Fruit fly (Drosophila melanogaster) whole organism, embryonic: ENCODE data around the gene Oatp26F.

ENCODE experiments used
- CG10565 ChIP-seq: fragments of 200-800 bp; sonication (Bioruptor generic); optimal IDR thresholded peaks from 3 replicates; lab custom pipeline; 2016; ENCODE audit warnings: missing biosample characterization, mild to moderate bottlenecking, missing genetic modification characterization
- CG13424 ChIP-seq: fragments of 200-800 bp; sonication (Bioruptor generic); optimal IDR thresholded peaks from 2 replicates; lab custom pipeline; 2019; ENCODE audit warnings: missing biosample characterization, mild to moderate bottlenecking, missing genetic modification characterization, moderate library complexity
- CG15696 ChIP-seq: fragments of 200-800 bp; sonication (Bioruptor generic); optimal IDR thresholded peaks from 2 replicates; lab custom pipeline; 2019; ENCODE audit warnings: missing biosample characterization, mild to moderate bottlenecking, missing genetic modification characterization, moderate library complexity
- CG16813 ChIP-seq: fragments of 200-800 bp; sonication (Bioruptor generic); IDR thresholded peaks from 3 replicates; pipeline ENCODE4 v1.3.6; 2022; ENCODE audit warnings: missing biosample characterization, missing genetic modification characterization; ENCODE audit not compliant: partially characterized antibody
- CG17612 ChIP-seq: fragments of 200-800 bp; sonication (Bioruptor generic); IDR thresholded peaks from 2 replicates; pipeline ENCODE4 v1.3.6; 2022; ENCODE audit warnings: missing biosample characterization, missing genetic modification characterization
- CG30020 ChIP-seq: fragments of 200-800 bp; optimal IDR thresholded peaks from 2 replicates; lab custom pipeline; 2019; ENCODE audit warnings: missing biosample characterization, mild to moderate bottlenecking, missing genetic modification characterization, moderate library complexity
- CG6791 ChIP-seq: fragments of 200-800 bp; sonication (Bioruptor generic); IDR thresholded peaks from 3 replicates; pipeline ENCODE4 v1.3.6; 2022; ENCODE audit warnings: missing biosample characterization, missing genetic modification characterization; ENCODE audit not compliant: partially characterized antibody
- Gug ChIP-seq: fragments of 200-800 bp; sonication (Bioruptor generic); IDR thresholded peaks from 4 replicates; pipeline ENCODE4 v1.3.6; 2022; ENCODE audit warnings: missing biosample characterization, missing genetic modification characterization
- croc ChIP-seq: fragments of 200-800 bp; sonication (Bioruptor generic); conservative IDR thresholded peaks from 3 replicates; pipeline ENCODE4 v1.3.6; 2022; ENCODE audit warnings: missing biosample characterization, missing genetic modification characterization
- fd96Cb ChIP-seq: fragments of 200-800 bp; sonication (Bioruptor generic); optimal IDR thresholded peaks from 2 replicates; lab custom pipeline; 2018; ENCODE audit warnings: missing biosample characterization, mild to moderate bottlenecking, missing genetic modification characterization, moderate library complexity
- p53 ChIP-seq: fragments of 200-800 bp; sonication (Bioruptor generic); optimal IDR thresholded peaks from 2 replicates; lab custom pipeline; 2016; ENCODE audit warnings: missing biosample characterization, missing genetic modification characterization
- ttk ChIP-seq: fragments of 200-800 bp; sonication (Bioruptor generic); IDR thresholded peaks from 2 replicates; pipeline ENCODE4 v2.1.2; 2022; ENCODE audit warnings: missing biosample characterization, missing genetic modification characterization

dm6 chr2L:6644421-6645059 is 12.3 kb upstream of the Oatp26F start:
- no peak for TF ChIP-seq Gug (GFP tag; lab: Robert Waterston, UW)
- TF ChIP-seq CG15696 (tag; lab: Kevin White, UChicago), result no peak
- TF ChIP-seq CG6791, result no peak
- no peak for TF ChIP-seq ttk (GFP tag; lab: Robert Waterston, UW)
- no peak for TF ChIP-seq fd96Cb
- no peak for TF ChIP-seq croc (GFP tag; lab: Robert Waterston, UW)
- TF ChIP-seq CG13424, result no peak
- TF ChIP-seq CG17612 (GFP tag; lab: Robert Waterston, UW), result no peak
- TF ChIP-seq p53, result no peak
- no peak for TF ChIP-seq CG30020
- no peak for TF ChIP-seq CG10565 (GFP tag; lab: Kevin White, UChicago)
- no peak for TF ChIP-seq CG16813 (GFP tag; lab: Robert Waterston, UW)
